Worm (Caenorhabditis elegans) whole organism, L1 larva: ENCODE results near the gene vang-1.

Source experiments
- ces-1 ChIP-seq: fragments of 150-350 bp; optimal IDR thresholded peaks from 2 replicates; lab custom pipeline; 2014; ENCODE audit warnings: missing biosample characterization, missing genetic modification reagents, missing genetic modification characterization
- egl-27 ChIP-seq, 2 experiments: fragments of 150-350 bp in 1 of 2; sonication (generic microtip); optimal IDR thresholded peaks; 3 replicates each; lab custom pipeline; 2017 to 2018; ENCODE audit warnings: missing biosample characterization in 2 of 2, missing genetic modification characterization in 2 of 2, missing genetic modification reagents in 2 of 2
- jun-1 ChIP-seq: fragments of 150-350 bp; optimal IDR thresholded peaks from 2 replicates; lab custom pipeline; 2014; ENCODE audit warnings: missing biosample characterization, missing genetic modification reagents, missing genetic modification characterization
- nhr-11 ChIP-seq: fragments of 150-350 bp; optimal IDR thresholded peaks from 2 replicates; lab custom pipeline; 2014; ENCODE audit warnings: missing biosample characterization, missing genetic modification characterization
- nhr-237 ChIP-seq: fragments of 150-350 bp; optimal IDR thresholded peaks from 2 replicates; lab custom pipeline; 2014; ENCODE audit warnings: missing biosample characterization, missing genetic modification characterization
- skn-1 ChIP-seq: fragments of 150-350 bp; optimal IDR thresholded peaks from 2 replicates; lab custom pipeline; 2014; ENCODE audit warnings: missing biosample characterization, missing genetic modification characterization
- sptf-1 ChIP-seq: fragments of 150-350 bp; optimal IDR thresholded peaks from 2 replicates; lab custom pipeline; 2014; ENCODE audit warnings: missing biosample characterization, missing genetic modification characterization
- unc-62 ChIP-seq: fragments of 150-350 bp; optimal IDR thresholded peaks from 2 replicates; lab custom pipeline; 2014; ENCODE audit warnings: missing biosample characterization, missing genetic modification reagents, missing genetic modification characterization

DNA sequence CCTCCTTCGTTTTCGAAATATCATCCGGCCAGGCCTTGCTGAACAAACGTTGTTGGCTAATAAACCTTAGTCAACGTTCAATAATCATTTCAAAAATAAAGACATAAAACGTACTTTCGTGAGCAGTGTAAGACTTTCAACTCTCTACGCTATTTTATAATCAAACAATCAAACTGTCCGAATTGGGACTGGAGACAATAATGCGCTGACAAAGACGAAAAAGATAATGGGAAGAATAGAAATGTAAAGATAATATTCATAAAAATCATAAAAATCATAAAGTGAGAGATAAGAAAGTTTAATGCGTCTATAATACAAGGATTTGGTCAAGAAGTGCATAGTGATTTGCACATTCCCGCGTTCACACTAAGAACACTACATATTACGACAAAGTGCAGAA, 43.9 kb upstream of the vang-1 start:
- TF ChIP-seq skn-1 (tag; lab: Kevin White, UChicago) (no peak), sptf-1 (tag; lab: Kevin White, UChicago) (no peak), ces-1 (no peak), nhr-11 (no peak), egl-27 (tag; optimal IDR thresholded peaks at IDR 0.05; lab: Kevin White, UChicago) (no peak), unc-62 (GFP tag; lab: Kevin White, UChicago) (no peak), nhr-237 (tag; lab: Kevin White, UChicago) (no peak), jun-1 (tag; lab: Kevin White, UChicago) (no peak)
